Fruit fly (Drosophila melanogaster): ENCODE results near the gene CG3402.

DNA sequence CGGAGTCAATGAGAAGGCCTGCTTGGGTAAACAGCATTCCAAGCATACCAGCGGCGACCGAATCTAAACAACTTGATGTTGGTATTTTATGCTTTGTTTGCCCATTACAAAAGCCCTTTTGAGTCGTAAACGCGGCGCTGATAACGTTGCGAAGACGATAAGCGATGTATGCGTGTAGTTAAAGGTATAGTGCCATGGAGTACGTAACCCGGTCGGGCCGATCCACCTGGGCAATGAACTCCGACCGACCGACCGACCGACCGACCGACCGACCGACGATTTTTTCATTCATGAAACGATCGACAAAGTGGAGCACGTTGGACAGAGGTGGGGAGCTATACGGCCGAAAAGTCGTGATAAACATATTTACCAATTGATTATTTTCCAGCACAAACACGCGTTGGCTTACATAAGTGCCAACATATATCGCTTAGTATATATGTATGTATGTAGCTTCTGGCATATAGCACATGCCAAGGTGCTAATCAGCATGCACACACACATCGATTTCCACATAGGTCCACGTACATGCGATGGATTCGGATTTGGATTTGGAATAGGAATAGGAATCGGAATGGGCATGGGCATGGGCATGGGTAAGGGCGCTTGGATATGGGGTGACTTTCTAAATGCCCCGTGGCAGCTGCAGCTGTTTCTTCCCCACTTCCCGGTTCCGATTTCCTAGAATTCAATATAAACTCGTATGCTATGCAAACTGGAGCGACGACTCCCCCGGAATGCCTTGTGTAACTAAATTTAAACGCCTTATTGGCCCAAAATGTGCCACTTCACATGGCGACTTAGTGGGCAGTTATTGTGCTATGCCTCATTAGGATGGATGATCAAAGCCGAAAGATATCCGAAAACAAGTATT is 9.6 kb downstream of the CG3402 start:
- TF ChIP-seq CTCF (optimal IDR thresholded peaks at IDR 0.05) (no peak), CG8478 (optimal IDR thresholded peaks at IDR 0.05) (no peak)

Measured in S2 (cell line).